Worm (Caenorhabditis elegans): ENCODE data around the gene R166.3.

Gene R166.3

ce11 chrII:10539232-10539631 is at the start of gene R166.3:
Gene R166.3 (minus strand): TSS chrII:10539332.
- TF ChIP-seq dao-5 (tag; optimal IDR thresholded peaks at IDR 0.05) = no peak
- TF ChIP-seq W03F9.2 (tag; optimal IDR thresholded peaks at IDR 0.05) = no peak
- TF ChIP-seq him-1 (tag; optimal IDR thresholded peaks at IDR 0.05) = no peak

DNA sequence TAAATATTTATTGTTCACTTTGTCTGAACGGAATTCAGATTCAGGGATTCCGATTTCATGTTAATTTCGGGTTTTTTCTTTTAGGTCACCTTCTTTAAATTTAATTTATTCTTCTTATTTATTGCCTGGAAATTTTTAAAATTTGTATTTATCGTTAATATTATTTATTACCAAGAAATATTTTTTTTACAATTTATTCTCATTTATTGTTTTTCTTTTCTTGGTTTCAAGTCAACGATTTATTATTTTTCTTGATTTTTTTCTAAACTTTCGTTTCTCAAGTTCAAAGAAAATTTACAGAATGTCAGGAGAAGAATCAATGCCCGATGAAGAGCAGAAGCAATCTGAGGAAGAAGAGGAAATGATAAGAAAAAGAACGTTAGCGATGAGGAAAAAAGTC is 48.6 kb upstream of the R166.3 start, which contains the start of gene crn-3:
Gene crn-3 (plus strand): TSS at position 301 of the 400 bp plus-strand sequence.
- TF ChIP-seq him-1 (tag; optimal IDR thresholded peaks at IDR 0.05) (no peak), W03F9.2 (tag; optimal IDR thresholded peaks at IDR 0.05) (no peak), dao-5 (tag; optimal IDR thresholded peaks at IDR 0.05) (no peak)

- TF ChIP-seq dao-5 (tag; optimal IDR thresholded peaks at IDR 0.05) (no peak), him-1 (tag; optimal IDR thresholded peaks at IDR 0.05) (no peak), W03F9.2 (tag; optimal IDR thresholded peaks at IDR 0.05) (no peak)
Measured at ce11 chrII:10584036-10584435, 44.9 kb upstream of the R166.3 start, which contains the start of gene algn-9. Gene algn-9 (plus strand): TSS chrII:10584336.

- TF ChIP-seq him-1 (tag; optimal IDR thresholded peaks at IDR 0.05) (no peak), dao-5 (tag; optimal IDR thresholded peaks at IDR 0.05) (no peak), W03F9.2 (tag; optimal IDR thresholded peaks at IDR 0.05) (no peak)
Measured at ce11 chrII:10582318-10582717, 43.2 kb upstream of the R166.3 start, which contains the start of gene mrps-22. Gene mrps-22 (plus strand): TSS chrII:10582618.

- TF ChIP-seq W03F9.2 (tag; optimal IDR thresholded peaks at IDR 0.05) = no peak
- no peak for TF ChIP-seq dao-5 (tag; optimal IDR thresholded peaks at IDR 0.05)
- no peak for TF ChIP-seq him-1 (tag; optimal IDR thresholded peaks at IDR 0.05)
Measured at ce11 chrII:10580833-10581232, 41.7 kb upstream of the R166.3 start, which contains the start of gene dap-3. Gene dap-3 (plus strand): TSS chrII:10581133.

ce11 chrII:10579655-10580054 is 40.5 kb upstream of the R166.3 start, which contains the start of gene dohh-1:
Gene dohh-1 (plus strand): TSS chrII:10579955.
- TF ChIP-seq him-1 (tag; optimal IDR thresholded peaks at IDR 0.05) (no peak), dao-5 (tag; optimal IDR thresholded peaks at IDR 0.05) (no peak), W03F9.2 (tag; optimal IDR thresholded peaks at IDR 0.05) (no peak)

DNA sequence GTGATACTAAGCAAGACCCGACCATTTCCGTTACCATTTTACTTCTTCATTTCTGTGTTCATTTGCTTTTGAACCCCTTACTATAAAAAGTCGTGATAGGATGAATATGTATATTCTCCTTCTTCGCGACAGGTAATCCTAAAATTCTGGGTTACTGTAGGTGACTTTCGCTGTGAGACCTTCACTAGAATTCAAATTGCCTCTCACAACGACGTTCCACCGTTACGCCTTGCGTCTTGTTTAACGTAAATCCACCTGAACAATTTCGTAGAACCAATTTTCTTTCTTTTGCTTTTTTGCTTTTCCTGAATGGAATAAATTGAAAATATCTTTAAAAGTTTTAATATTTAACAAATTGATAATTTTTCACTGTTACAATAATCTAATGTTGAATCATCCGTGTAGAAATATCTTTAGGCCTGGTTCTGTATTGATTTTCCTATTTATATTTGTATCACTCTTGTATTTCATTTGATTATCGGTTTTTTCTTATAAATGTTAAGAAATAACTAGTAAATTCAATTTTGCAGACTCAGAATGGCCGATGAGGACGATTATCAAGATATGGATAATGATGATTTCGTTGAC is 39.8 kb upstream of the R166.3 start, which contains the start of gene rpb-6:
Gene rpb-6 (plus strand): TSS at position 538 of the 588 bp plus-strand sequence.
- TF ChIP-seq dao-5 (tag; optimal IDR thresholded peaks at IDR 0.05) = no peak
- TF ChIP-seq him-1 (tag; optimal IDR thresholded peaks at IDR 0.05) = no peak
- TF ChIP-seq W03F9.2 (tag; optimal IDR thresholded peaks at IDR 0.05) = no peak

DNA sequence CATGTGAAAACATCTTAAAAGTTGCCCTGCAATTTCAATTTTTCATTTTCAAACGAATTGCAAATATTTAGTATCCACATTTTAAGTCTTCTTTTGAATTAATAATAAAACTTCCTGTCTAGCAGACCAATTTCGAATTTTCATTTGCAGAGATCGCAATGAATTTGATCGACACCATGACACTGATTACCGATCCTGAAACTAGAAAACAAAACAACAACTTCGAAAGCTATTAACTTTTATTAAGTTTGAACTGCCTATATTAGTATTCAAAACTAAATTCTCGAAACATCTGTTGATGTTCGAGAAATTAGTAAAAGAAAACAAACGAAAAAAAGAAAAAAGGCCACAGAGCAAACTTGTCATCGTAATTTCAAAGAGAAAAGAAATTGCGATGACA is 35.0 kb upstream of the R166.3 start:
- TF ChIP-seq dao-5 (tag; optimal IDR thresholded peaks at IDR 0.05) = no peak

DNA sequence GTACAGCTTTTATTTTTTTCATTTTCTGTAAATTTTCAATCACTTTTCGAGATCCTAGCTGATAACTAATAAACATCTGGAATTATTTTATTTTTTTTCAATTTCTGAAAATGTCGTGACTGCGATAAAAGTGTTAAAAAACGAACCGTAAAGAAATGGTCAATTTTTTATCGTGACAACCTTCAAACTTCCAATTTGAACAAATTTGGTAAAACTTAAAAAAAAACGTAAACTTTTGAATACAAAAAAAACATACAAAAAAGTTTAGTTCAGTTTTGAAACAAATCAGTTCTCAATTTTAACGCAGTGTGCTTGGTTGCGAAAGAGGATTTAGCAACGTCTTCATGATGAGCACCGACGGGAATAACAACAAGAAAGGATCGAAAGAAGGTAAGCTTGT is 32.8 kb upstream of the R166.3 start, which contains the start of gene C06A1.3:
Gene C06A1.3 (plus strand): TSS at position 301 of the 400 bp plus-strand sequence.
- no peak for TF ChIP-seq W03F9.2 (tag; optimal IDR thresholded peaks at IDR 0.05)
- TF ChIP-seq him-1 (tag; optimal IDR thresholded peaks at IDR 0.05) = no peak
- no peak for TF ChIP-seq dao-5 (tag; optimal IDR thresholded peaks at IDR 0.05)

ce11 chrII:10570302-10570701 is 31.2 kb upstream of the R166.3 start, which contains the start of gene txt-13:
Gene txt-13 (plus strand): TSS chrII:10570602.
- no peak for TF ChIP-seq dao-5 (tag; optimal IDR thresholded peaks at IDR 0.05)
- no peak for TF ChIP-seq him-1 (tag; optimal IDR thresholded peaks at IDR 0.05)
- TF ChIP-seq W03F9.2 (tag; optimal IDR thresholded peaks at IDR 0.05) = no peak

DNA sequence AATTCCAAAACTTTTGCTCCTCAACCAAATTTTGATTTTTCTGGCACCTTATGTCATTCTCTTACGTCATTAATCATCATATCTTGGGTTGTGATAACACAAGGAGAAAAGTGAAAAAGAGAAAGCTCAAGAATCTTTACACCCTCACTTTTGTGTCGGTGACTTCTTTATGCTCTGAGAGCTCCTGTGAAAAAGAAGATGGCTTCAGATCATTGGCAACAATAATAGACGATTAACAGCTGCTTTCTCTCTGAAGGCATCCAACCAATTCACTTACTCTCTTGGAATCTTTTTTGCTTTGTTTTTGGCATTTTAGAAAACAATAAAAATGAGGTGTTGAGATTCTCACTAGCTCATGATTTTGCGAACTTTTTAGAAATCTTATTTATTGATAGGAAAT is 30.4 kb upstream of the R166.3 start:
- TF ChIP-seq W03F9.2 (tag; optimal IDR thresholded peaks at IDR 0.05) (no peak), him-1 (tag; optimal IDR thresholded peaks at IDR 0.05) (no peak), dao-5 (tag; optimal IDR thresholded peaks at IDR 0.05) (no peak)

- TF ChIP-seq him-1 (tag; optimal IDR thresholded peaks at IDR 0.05) (no peak), W03F9.2 (tag; optimal IDR thresholded peaks at IDR 0.05) (no peak), dao-5 (tag; optimal IDR thresholded peaks at IDR 0.05) (no peak)
Measured at ce11 chrII:10566458-10566857, 27.3 kb upstream of the R166.3 start.

- TF ChIP-seq W03F9.2 (tag; optimal IDR thresholded peaks at IDR 0.05) = no peak
- TF ChIP-seq him-1 (tag; optimal IDR thresholded peaks at IDR 0.05) = no peak
- no peak for TF ChIP-seq dao-5 (tag; optimal IDR thresholded peaks at IDR 0.05)
Measured at ce11 chrII:10564578-10564977, 25.4 kb upstream of the R166.3 start, which contains the start of the genes C06A1.6 and C06A1.7. Gene C06A1.6 (minus strand): TSS chrII:10564678. Gene C06A1.7 (plus strand): TSS chrII:10564891.

DNA sequence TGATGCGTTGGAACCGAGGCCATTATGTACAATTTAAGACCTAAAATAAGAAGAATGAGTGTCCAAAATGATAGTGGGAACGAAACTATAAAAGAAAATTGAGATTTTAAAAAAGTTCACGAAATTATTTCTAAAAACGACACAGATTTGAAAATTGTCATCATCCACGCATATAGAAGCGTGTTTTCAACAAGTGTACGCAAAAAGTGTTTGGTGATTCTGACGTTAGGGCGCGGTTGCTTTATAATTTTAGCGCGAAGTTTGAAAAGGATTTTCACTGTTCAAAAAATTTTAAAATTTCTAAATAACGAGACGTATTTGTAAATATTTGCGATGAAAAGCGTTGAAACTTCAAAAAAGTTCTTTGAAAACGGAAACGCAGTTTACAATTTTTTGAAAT is 24.2 kb upstream of the R166.3 start, which contains the start of gene cdc-48.1:
Gene cdc-48.1 (minus strand): TSS at position 40 of the 400 bp plus-strand sequence.
- TF ChIP-seq W03F9.2 (tag; optimal IDR thresholded peaks at IDR 0.05) = peak; percentile 99
- TF ChIP-seq dao-5 (tag; optimal IDR thresholded peaks at IDR 0.05) = peak; percentile 80
- TF ChIP-seq him-1 (tag; optimal IDR thresholded peaks at IDR 0.05) = peak; percentile 100
